Worm (Caenorhabditis elegans): Measurements from ENCODE around the gene clec-82.
"Not testable (repeated sequence)": the region's sequence is repeated elsewhere in the genome, so short reads cannot be mapped to it uniquely, and the experiment has no call there.

clec-82 gene

ce11 chrIV:2801004-2801403, 34.5 kb upstream of the clec-82 start:
- no peak for TF ChIP-seq ces-1 (GFP tag; optimal IDR thresholded peaks at IDR 0.05)
- no peak for TF ChIP-seq ham-2 (GFP tag; optimal IDR thresholded peaks at IDR 0.05)
- TF ChIP-seq unc-39 (tag; optimal IDR thresholded peaks at IDR 0.05), result no peak
- TF ChIP-seq ceh-83 (GFP tag; optimal IDR thresholded peaks at IDR 0.05), result peak; percentile 38
- TF ChIP-seq ztf-11 (tag; optimal IDR thresholded peaks at IDR 0.05), result no peak
- TF ChIP-seq cnd-1 (tag; optimal IDR thresholded peaks at IDR 0.05), result peak; percentile 33
- peak; percentile 29 for TF ChIP-seq sptf-1 (tag; optimal IDR thresholded peaks at IDR 0.05)
- TF ChIP-seq lin-13 (tag; optimal IDR thresholded peaks at IDR 0.05), result no peak
- no peak for TF ChIP-seq flh-1 (GFP tag; optimal IDR thresholded peaks at IDR 0.05)
- no peak for TF ChIP-seq nhr-76 (tag; optimal IDR thresholded peaks at IDR 0.05)
- TF ChIP-seq lsy-2 (tag; optimal IDR thresholded peaks at IDR 0.05), result no peak
- TF ChIP-seq mep-1 (tag; optimal IDR thresholded peaks at IDR 0.05), result no peak
- TF ChIP-seq drap-1 (GFP tag; optimal IDR thresholded peaks at IDR 0.05), result peak; percentile 18
- no peak for TF ChIP-seq ceh-39 (tag; optimal IDR thresholded peaks at IDR 0.05)
- TF ChIP-seq elt-1 (tag; optimal IDR thresholded peaks at IDR 0.05; ENCODE audit: borderline replicate concordance, insufficient read depth), result no peak
- peak; percentile 13 for TF ChIP-seq bed-3 (GFP tag; optimal IDR thresholded peaks at IDR 0.05)
- TF ChIP-seq mab-5 (tag; optimal IDR thresholded peaks at IDR 0.05), result no peak
- peak; percentile 24 for TF ChIP-seq unc-120 (tag; optimal IDR thresholded peaks at IDR 0.05; ENCODE audit: poor library complexity, severe bottlenecking)
- no peak for TF ChIP-seq elt-3 (tag; optimal IDR thresholded peaks at IDR 0.05)
- TF ChIP-seq unc-62 (GFP tag; optimal IDR thresholded peaks at IDR 0.05), result no peak

- not testable (repeated sequence) for TF ChIP-seq cnd-1 (tag; optimal IDR thresholded peaks at IDR 0.05); nhr-2 (tag; optimal IDR thresholded peaks at IDR 0.05); tbx-8 (GFP tag; optimal IDR thresholded peaks at IDR 0.05)
These were observed 33.9 kb upstream of the clec-82 start, which contains the start of gene Y54G2A.44 for ce11 chrIV:2801558-2801957. Gene Y54G2A.44 (plus strand): TSS chrIV:2801858.

ce11 chrIV:2802193-2802592, 33.3 kb upstream of the clec-82 start:
- TF ChIP-seq drap-1 (GFP tag; optimal IDR thresholded peaks at IDR 0.05), result no peak
- peak; percentile 25 for TF ChIP-seq unc-120 (tag; optimal IDR thresholded peaks at IDR 0.05; ENCODE audit: poor library complexity, severe bottlenecking)
- peak; percentile 51 for TF ChIP-seq sptf-1 (tag; optimal IDR thresholded peaks at IDR 0.05)
- TF ChIP-seq ces-1 (GFP tag; optimal IDR thresholded peaks at IDR 0.05), result no peak
- peak; percentile 23 for TF ChIP-seq ceh-43 (GFP tag; optimal IDR thresholded peaks at IDR 0.05)
- TF ChIP-seq elt-1 (tag; optimal IDR thresholded peaks at IDR 0.05; ENCODE audit: borderline replicate concordance, insufficient read depth), result no peak
- peak; percentile 14 for TF ChIP-seq lin-32 (GFP tag; optimal IDR thresholded peaks at IDR 0.05)
- no peak for TF ChIP-seq pha-4 (tag; optimal IDR thresholded peaks at IDR 0.05)
- TF ChIP-seq cnd-1 (tag; optimal IDR thresholded peaks at IDR 0.05), result peak; percentile 42
- TF ChIP-seq lsy-2 (tag; optimal IDR thresholded peaks at IDR 0.05), result no peak
- TF ChIP-seq mls-2 (tag; optimal IDR thresholded peaks at IDR 0.05), result peak; percentile 28
- no peak for TF ChIP-seq nhr-237 (tag; optimal IDR thresholded peaks at IDR 0.05)
- no peak for TF ChIP-seq nhr-12 (tag; optimal IDR thresholded peaks at IDR 0.05)
- no peak for TF ChIP-seq mep-1 (tag; optimal IDR thresholded peaks at IDR 0.05)
- peak; percentile 39 for TF ChIP-seq sem-2 (GFP tag; optimal IDR thresholded peaks at IDR 0.05)
- peak; percentile 5 for TF ChIP-seq tbx-8 (GFP tag; optimal IDR thresholded peaks at IDR 0.05)
- TF ChIP-seq M03D4.4 (tag; optimal IDR thresholded peaks at IDR 0.05), result peak; percentile 56
- TF ChIP-seq flh-1 (GFP tag; optimal IDR thresholded peaks at IDR 0.05), result no peak
- TF ChIP-seq unc-39 (tag; optimal IDR thresholded peaks at IDR 0.05), result no peak
- no peak for TF ChIP-seq nhr-2 (tag; optimal IDR thresholded peaks at IDR 0.05)
- peak; percentile 63 for TF ChIP-seq ceh-83 (GFP tag; optimal IDR thresholded peaks at IDR 0.05)

ce11 chrIV:2803652-2804051, 31.8 kb upstream of the clec-82 start, which contains the start of gene Y54G2A.32:
Gene Y54G2A.32 (plus strand): TSS chrIV:2803952.
- TF ChIP-seq unc-39 (tag; optimal IDR thresholded peaks at IDR 0.05), result no peak
- no peak for TF ChIP-seq lsy-2 (tag; optimal IDR thresholded peaks at IDR 0.05)
- no peak for TF ChIP-seq ces-1 (GFP tag; optimal IDR thresholded peaks at IDR 0.05)
- no peak for TF ChIP-seq hlh-1 (tag; optimal IDR thresholded peaks at IDR 0.05)
- TF ChIP-seq pha-4 (tag; optimal IDR thresholded peaks at IDR 0.05), result no peak
- TF ChIP-seq elt-3 (tag; optimal IDR thresholded peaks at IDR 0.05), result no peak
- TF ChIP-seq sem-2 (GFP tag; optimal IDR thresholded peaks at IDR 0.05), result no peak
- TF ChIP-seq tbx-8 (GFP tag; optimal IDR thresholded peaks at IDR 0.05), result no peak
- TF ChIP-seq elt-1 (tag; optimal IDR thresholded peaks at IDR 0.05; ENCODE audit: borderline replicate concordance, insufficient read depth), result no peak
- no peak for TF ChIP-seq mep-1 (tag; optimal IDR thresholded peaks at IDR 0.05)
- no peak for TF ChIP-seq nhr-2 (tag; optimal IDR thresholded peaks at IDR 0.05)
- TF ChIP-seq ham-2 (GFP tag; optimal IDR thresholded peaks at IDR 0.05), result no peak
- TF ChIP-seq nhr-28 (tag; optimal IDR thresholded peaks at IDR 0.05), result no peak
- TF ChIP-seq cnd-1 (tag; optimal IDR thresholded peaks at IDR 0.05), result no peak
- no peak for TF ChIP-seq lin-13 (tag; optimal IDR thresholded peaks at IDR 0.05)
- TF ChIP-seq ceh-83 (GFP tag; optimal IDR thresholded peaks at IDR 0.05), result no peak

Measured in whole organism, mixed stage, embryonic.